Fruit fly (Drosophila melanogaster) whole organism, prepupa: ENCODE results near the gene CG13059.

Experiments used
- Hr39 ChIP-seq: fragments of 200-800 bp; sonication (Bioruptor generic); optimal IDR thresholded peaks from 2 replicates; lab custom pipeline; 2016; ENCODE audit warnings: missing biosample characterization, missing genetic modification characterization
- OdsH ChIP-seq: fragments of 200-800 bp; sonication (Bioruptor generic); optimal IDR thresholded peaks from 3 replicates; lab custom pipeline; 2016; ENCODE audit warnings: missing biosample characterization, missing genetic modification characterization
- fd85E ChIP-seq: fragments of 200-800 bp; sonication (Bioruptor generic); optimal IDR thresholded peaks from 3 replicates; lab custom pipeline; 2016; ENCODE audit warnings: missing biosample characterization, missing genetic modification characterization
- spab ChIP-seq: fragments of 200-800 bp; sonication (Bioruptor generic); optimal IDR thresholded peaks from 2 replicates; lab custom pipeline; 2017; ENCODE audit warnings: missing biosample characterization, mild to moderate bottlenecking, missing genetic modification characterization, missing genetic modification reagents

DNA sequence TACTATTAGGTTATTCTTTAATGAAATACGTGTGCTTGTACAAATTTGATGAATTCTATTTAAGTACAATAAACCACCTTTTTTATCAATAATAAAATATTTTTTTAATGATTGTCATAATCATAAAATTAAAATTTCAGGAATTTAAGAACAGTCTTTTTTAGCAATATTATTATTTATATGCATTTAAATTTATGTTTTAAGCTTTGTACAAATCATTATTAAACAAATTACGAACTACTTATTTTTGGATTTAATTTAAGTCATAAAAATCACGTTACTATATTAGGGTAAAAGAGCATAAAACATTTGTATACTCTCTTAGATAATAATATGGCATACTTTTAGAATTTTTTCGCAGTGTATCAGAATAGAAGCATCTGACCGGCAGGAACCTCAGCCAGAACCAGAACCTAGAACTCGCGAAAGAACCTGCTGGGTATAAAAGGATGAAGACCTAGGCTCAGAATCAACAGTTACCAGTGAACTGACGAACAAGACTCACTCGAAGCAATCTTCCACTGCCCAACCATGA, 38.7 kb downstream of the CG13059 start, which contains the start of gene Cpr72Ea:
- TF ChIP-seq OdsH (GFP tag; lab: Kevin White, UChicago): no peak
- no peak for TF ChIP-seq Hr39 (GFP tag; lab: Kevin White, UChicago)
- TF ChIP-seq fd85E (GFP tag; lab: Kevin White, UChicago): no peak
- TF ChIP-seq spab (GFP tag; lab: Kevin White, UChicago): peak; percentile 27
